Fruit fly (Drosophila melanogaster) whole organism, prepupa: ENCODE results near the gene CG33090.

Source experiments
- CG7368 ChIP-seq: fragments of 200-800 bp; sonication (Bioruptor generic); optimal IDR thresholded peaks from 3 replicates; lab custom pipeline; 2016; ENCODE audit warnings: missing biosample characterization, missing genetic modification characterization
- Ets21C ChIP-seq: fragments of 200-800 bp; sonication (Bioruptor generic); optimal IDR thresholded peaks from 3 replicates; lab custom pipeline; 2016; ENCODE audit warnings: missing biosample characterization, missing genetic modification characterization
- Lpt ChIP-seq: fragments of 200-800 bp; sonication (Bioruptor generic); optimal IDR thresholded peaks from 3 replicates; lab custom pipeline; 2016; ENCODE audit warnings: missing biosample characterization, missing genetic modification characterization
- Sox14 ChIP-seq: fragments of 200-800 bp; sonication (Bioruptor generic); optimal IDR thresholded peaks from 3 replicates; lab custom pipeline; 2016; ENCODE audit warnings: missing biosample characterization, missing genetic modification characterization
- acj6 ChIP-seq: fragments of 200-800 bp; sonication (Bioruptor generic); optimal IDR thresholded peaks from 3 replicates; lab custom pipeline; 2016; ENCODE audit warnings: missing biosample characterization, missing genetic modification characterization
- spab ChIP-seq: fragments of 200-800 bp; sonication (Bioruptor generic); optimal IDR thresholded peaks from 2 replicates; lab custom pipeline; 2017; ENCODE audit warnings: missing biosample characterization, mild to moderate bottlenecking, missing genetic modification characterization, missing genetic modification reagents
- topi ChIP-seq: fragments of 200-800 bp; sonication (Bioruptor generic); optimal IDR thresholded peaks from 3 replicates; lab custom pipeline; 2016; ENCODE audit warnings: missing biosample characterization, missing genetic modification characterization

dm6 chr2L:14308232-14308631 is 25.7 kb upstream of the CG33090 start:
- TF ChIP-seq Ets21C (GFP tag; lab: Kevin White, UChicago) (no peak), acj6 (GFP tag; lab: Kevin White, UChicago) (no peak), CG7368 (no peak), Lpt (GFP tag; lab: Kevin White, UChicago) (no peak), spab (GFP tag; lab: Kevin White, UChicago) (no peak), topi (GFP tag; lab: Kevin White, UChicago) (no peak), Sox14 (no peak)
